Worm (Caenorhabditis elegans): Measurements from ENCODE around the gene tnt-3.

Gene tnt-3

DNA sequence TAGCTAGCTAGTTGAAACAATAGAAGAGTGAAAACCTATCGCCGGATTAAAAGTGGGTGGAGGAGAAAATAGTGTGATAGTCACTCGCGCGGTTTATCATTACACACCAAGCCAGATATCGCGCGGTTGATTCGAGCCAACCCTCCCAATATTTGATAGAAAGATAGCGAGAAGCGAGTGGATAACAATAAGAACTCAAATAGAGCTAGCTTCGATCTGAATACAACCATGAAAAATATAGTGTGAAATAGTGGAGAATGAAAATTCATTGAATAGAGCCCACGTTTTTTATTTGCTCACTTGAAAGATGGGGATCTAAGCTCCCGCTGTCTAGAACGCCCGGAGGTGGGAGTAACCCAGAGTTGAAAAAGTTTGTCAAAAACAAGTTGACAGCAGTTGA is at the start of gene tnt-3:
tnt-3 (minus strand) TSS at position 101 of the 400 bp plus-strand sequence.
- no peak for TF ChIP-seq B0310.2 (tag; optimal IDR thresholded peaks at IDR 0.05)
- TF ChIP-seq tra-4 (tag; optimal IDR thresholded peaks at IDR 0.05), result no peak
- TF ChIP-seq scrt-1 (GFP tag; IDR thresholded peaks at IDR 0.05), result no peak
- no peak for TF ChIP-seq ceh-36 (tag; optimal IDR thresholded peaks at IDR 0.05)
- no peak for TF ChIP-seq tbx-11 (GFP tag; IDR thresholded peaks at IDR 0.05)
- TF ChIP-seq flt-1 (GFP tag; IDR thresholded peaks at IDR 0.05), result no peak

DNA sequence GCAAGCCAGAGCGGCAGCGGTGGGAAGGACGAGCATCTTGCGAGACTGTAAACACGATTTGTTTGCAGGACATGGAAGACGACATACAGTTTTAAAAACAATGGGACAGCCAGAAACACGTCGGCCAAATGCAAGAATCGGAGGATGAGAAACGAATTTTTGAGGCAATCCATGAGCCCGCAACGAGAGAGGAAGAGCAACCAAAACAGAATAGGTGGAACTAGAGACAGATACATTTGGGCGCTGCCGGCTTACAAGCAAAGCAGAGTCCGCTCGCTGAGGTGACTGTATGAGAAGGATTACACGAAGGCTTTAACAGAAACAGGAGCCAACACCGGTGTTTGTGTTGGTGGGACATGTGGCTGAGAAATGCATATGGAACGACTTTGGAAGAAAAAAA is 49.6 kb upstream of the tnt-3 start:
- no peak for TF ChIP-seq pes-1 (GFP tag; IDR thresholded peaks at IDR 0.05)
- no peak for TF ChIP-seq tra-4 (tag; optimal IDR thresholded peaks at IDR 0.05)
- TF ChIP-seq B0310.2 (tag; optimal IDR thresholded peaks at IDR 0.05), result no peak
- no peak for TF ChIP-seq ama-1 (optimal IDR thresholded peaks at IDR 0.05)
- TF ChIP-seq hmbx-1 (tag; optimal IDR thresholded peaks at IDR 0.05), result no peak
- no peak for TF ChIP-seq hmg-4 (GFP tag; optimal IDR thresholded peaks at IDR 0.05)
- TF ChIP-seq tbx-11 (GFP tag; IDR thresholded peaks at IDR 0.05), result no peak
- no peak for TF ChIP-seq F13C5.2 (tag; optimal IDR thresholded peaks at IDR 0.05)
- no peak for TF ChIP-seq ets-7 (tag; optimal IDR thresholded peaks at IDR 0.05)
- TF ChIP-seq ceh-36 (tag; optimal IDR thresholded peaks at IDR 0.05), result no peak
- TF ChIP-seq ceh-13 (GFP tag; optimal IDR thresholded peaks at IDR 0.05), result no peak
- TF ChIP-seq flt-1 (GFP tag; IDR thresholded peaks at IDR 0.05), result no peak
- no peak for TF ChIP-seq aly-1 (tag; optimal IDR thresholded peaks at IDR 0.05)
- TF ChIP-seq hnd-1 (tag; optimal IDR thresholded peaks at IDR 0.05), result no peak
- no peak for TF ChIP-seq scrt-1 (GFP tag; IDR thresholded peaks at IDR 0.05)
- TF ChIP-seq sea-1 (GFP tag; conservative IDR thresholded peaks at IDR 0.05), result no peak
- no peak for TF ChIP-seq tbx-37 (GFP tag; conservative IDR thresholded peaks at IDR 0.05)

DNA sequence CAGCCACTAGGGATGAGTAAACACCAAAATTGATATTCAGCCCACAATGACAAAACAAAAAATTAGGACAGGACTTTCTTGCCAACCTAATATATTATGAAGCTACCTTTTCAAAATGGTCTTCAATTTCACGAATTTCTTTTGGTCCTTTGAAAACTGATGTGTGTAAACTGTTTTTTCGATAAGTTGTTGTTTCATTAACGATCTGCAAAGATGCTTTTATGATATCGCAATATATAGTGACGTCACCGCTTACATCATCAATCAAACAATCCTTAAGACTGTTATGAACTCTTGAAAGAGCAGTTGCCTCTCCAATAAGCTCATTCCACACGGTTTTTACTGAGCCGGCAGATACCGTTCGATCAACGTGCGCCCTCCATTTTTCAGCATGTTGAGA is 47.2 kb upstream of the tnt-3 start:
- TF ChIP-seq hnd-1 (tag; optimal IDR thresholded peaks at IDR 0.05) (no peak), ceh-13 (GFP tag; optimal IDR thresholded peaks at IDR 0.05) (no peak), scrt-1 (GFP tag; IDR thresholded peaks at IDR 0.05) (no peak), aly-1 (tag; optimal IDR thresholded peaks at IDR 0.05) (no peak), hmg-4 (GFP tag; optimal IDR thresholded peaks at IDR 0.05) (no peak), B0310.2 (tag; optimal IDR thresholded peaks at IDR 0.05) (no peak), tbx-37 (GFP tag; conservative IDR thresholded peaks at IDR 0.05) (no peak)

DNA sequence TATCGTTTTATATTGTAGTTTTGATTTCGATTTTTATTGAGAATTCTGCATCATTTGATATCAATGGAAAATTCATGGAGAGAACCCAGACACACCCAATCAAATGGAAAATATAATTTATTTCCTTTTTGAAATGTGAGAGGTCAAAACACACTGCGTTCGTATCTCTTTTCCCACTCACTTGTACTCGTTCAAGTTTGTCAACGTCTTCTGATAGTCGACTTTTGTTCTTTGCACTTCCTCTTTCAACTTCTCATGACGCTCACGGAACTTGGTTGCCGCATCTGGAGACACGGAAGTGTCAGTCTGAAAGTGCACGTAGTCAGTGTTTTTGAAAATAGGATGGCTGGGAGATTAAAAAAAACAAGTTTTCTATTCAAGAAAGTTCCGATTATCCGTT is 45.4 kb upstream of the tnt-3 start:
- no peak for TF ChIP-seq hnd-1 (tag; optimal IDR thresholded peaks at IDR 0.05)
- no peak for TF ChIP-seq sea-1 (GFP tag; conservative IDR thresholded peaks at IDR 0.05)
- TF ChIP-seq hmbx-1 (tag; optimal IDR thresholded peaks at IDR 0.05), result no peak

DNA sequence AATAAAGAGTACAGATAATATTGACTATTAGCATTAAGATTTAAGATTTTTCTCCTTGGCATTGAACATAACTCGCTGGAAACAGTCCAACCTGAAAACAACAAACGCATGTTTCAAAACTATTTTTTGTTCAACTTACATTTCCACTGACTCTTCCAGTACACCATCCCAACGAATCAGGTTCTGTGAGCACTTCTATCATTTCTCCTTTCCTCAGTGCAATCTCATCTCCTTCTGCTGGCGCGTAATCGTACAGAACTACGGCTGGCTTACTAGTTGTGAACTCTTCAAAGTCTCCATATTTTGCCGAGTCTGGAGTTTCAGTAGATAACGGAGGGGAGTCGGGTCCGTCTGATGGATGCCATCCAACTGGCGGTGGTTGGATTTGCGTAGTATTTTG is 44.3 kb upstream of the tnt-3 start:
- TF ChIP-seq B0310.2 (tag; optimal IDR thresholded peaks at IDR 0.05) (no peak), ama-1 (optimal IDR thresholded peaks at IDR 0.05) (no peak), scrt-1 (GFP tag; IDR thresholded peaks at IDR 0.05) (no peak), pes-1 (GFP tag; IDR thresholded peaks at IDR 0.05) (no peak), hmbx-1 (tag; optimal IDR thresholded peaks at IDR 0.05) (no peak), sea-1 (GFP tag; conservative IDR thresholded peaks at IDR 0.05) (no peak), tbx-11 (GFP tag; IDR thresholded peaks at IDR 0.05) (no peak), hmg-4 (GFP tag; optimal IDR thresholded peaks at IDR 0.05) (no peak), flt-1 (GFP tag; IDR thresholded peaks at IDR 0.05) (no peak), F13C5.2 (tag; optimal IDR thresholded peaks at IDR 0.05) (no peak), ceh-13 (GFP tag; optimal IDR thresholded peaks at IDR 0.05) (no peak), tra-4 (tag; optimal IDR thresholded peaks at IDR 0.05) (no peak), hnd-1 (tag; optimal IDR thresholded peaks at IDR 0.05) (no peak), tbx-37 (GFP tag; conservative IDR thresholded peaks at IDR 0.05) (no peak), ets-7 (tag; optimal IDR thresholded peaks at IDR 0.05) (no peak), ceh-36 (tag; optimal IDR thresholded peaks at IDR 0.05) (no peak), aly-1 (tag; optimal IDR thresholded peaks at IDR 0.05) (no peak)

DNA sequence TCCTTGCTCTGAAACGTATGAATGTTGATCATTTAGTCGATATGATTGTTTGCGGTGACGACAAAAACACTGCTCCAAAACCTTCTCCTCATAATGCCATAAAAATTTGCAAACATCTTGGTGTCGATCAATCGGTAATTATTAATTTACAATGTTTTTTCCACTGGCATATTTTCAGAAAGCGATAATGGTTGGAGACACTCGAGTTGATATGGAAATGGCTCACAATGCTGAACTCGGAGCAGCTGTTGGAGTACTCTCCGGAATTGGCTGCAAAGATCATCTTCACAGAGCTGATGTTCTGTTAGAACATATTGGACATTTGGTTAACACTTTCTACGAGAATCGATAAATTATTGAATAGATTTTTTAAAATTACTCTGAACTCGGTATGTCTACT is 43.6 kb upstream of the tnt-3 start:
- TF ChIP-seq ama-1 (optimal IDR thresholded peaks at IDR 0.05), result no peak
- no peak for TF ChIP-seq pes-1 (GFP tag; IDR thresholded peaks at IDR 0.05)
- TF ChIP-seq ets-7 (tag; optimal IDR thresholded peaks at IDR 0.05), result no peak
- TF ChIP-seq ceh-13 (GFP tag; optimal IDR thresholded peaks at IDR 0.05), result no peak
- no peak for TF ChIP-seq hnd-1 (tag; optimal IDR thresholded peaks at IDR 0.05)
- TF ChIP-seq tra-4 (tag; optimal IDR thresholded peaks at IDR 0.05), result no peak
- TF ChIP-seq scrt-1 (GFP tag; IDR thresholded peaks at IDR 0.05), result no peak
- no peak for TF ChIP-seq sea-1 (GFP tag; conservative IDR thresholded peaks at IDR 0.05)
- TF ChIP-seq F13C5.2 (tag; optimal IDR thresholded peaks at IDR 0.05), result no peak
- TF ChIP-seq hmg-4 (GFP tag; optimal IDR thresholded peaks at IDR 0.05), result no peak
- no peak for TF ChIP-seq tbx-37 (GFP tag; conservative IDR thresholded peaks at IDR 0.05)
- no peak for TF ChIP-seq tbx-11 (GFP tag; IDR thresholded peaks at IDR 0.05)
- no peak for TF ChIP-seq ceh-36 (tag; optimal IDR thresholded peaks at IDR 0.05)
- TF ChIP-seq flt-1 (GFP tag; IDR thresholded peaks at IDR 0.05), result no peak
- no peak for TF ChIP-seq aly-1 (tag; optimal IDR thresholded peaks at IDR 0.05)
- TF ChIP-seq B0310.2 (tag; optimal IDR thresholded peaks at IDR 0.05), result no peak
- no peak for TF ChIP-seq hmbx-1 (tag; optimal IDR thresholded peaks at IDR 0.05)

DNA sequence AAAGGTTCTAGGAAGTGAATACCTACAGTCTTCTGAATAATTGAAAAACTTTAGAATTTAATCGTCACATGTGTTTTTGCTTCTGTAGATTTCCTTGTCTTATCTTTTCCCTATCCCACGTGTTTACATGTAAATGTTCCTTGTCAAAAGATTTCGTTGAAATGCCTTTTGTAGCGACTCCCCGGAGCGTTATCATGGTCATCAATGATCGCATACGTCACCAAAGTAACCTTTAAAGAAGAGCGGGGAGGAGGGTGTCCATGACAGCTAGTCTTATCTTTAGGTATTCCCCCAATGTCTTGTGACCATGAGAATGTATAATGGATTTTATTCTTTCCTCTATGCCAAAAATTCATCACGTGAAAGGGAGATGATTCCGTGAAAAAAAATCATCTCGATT is 42.0 kb upstream of the tnt-3 start:
- TF ChIP-seq scrt-1 (GFP tag; IDR thresholded peaks at IDR 0.05) (no peak), F13C5.2 (tag; optimal IDR thresholded peaks at IDR 0.05) (no peak), pes-1 (GFP tag; IDR thresholded peaks at IDR 0.05) (no peak), ceh-36 (tag; optimal IDR thresholded peaks at IDR 0.05) (no peak), ama-1 (optimal IDR thresholded peaks at IDR 0.05) (no peak), hnd-1 (tag; optimal IDR thresholded peaks at IDR 0.05) (no peak), ceh-13 (GFP tag; optimal IDR thresholded peaks at IDR 0.05) (no peak), tra-4 (tag; optimal IDR thresholded peaks at IDR 0.05) (no peak), flt-1 (GFP tag; IDR thresholded peaks at IDR 0.05) (no peak), hmg-4 (GFP tag; optimal IDR thresholded peaks at IDR 0.05) (no peak), B0310.2 (tag; optimal IDR thresholded peaks at IDR 0.05) (no peak), hmbx-1 (tag; optimal IDR thresholded peaks at IDR 0.05) (no peak)

DNA sequence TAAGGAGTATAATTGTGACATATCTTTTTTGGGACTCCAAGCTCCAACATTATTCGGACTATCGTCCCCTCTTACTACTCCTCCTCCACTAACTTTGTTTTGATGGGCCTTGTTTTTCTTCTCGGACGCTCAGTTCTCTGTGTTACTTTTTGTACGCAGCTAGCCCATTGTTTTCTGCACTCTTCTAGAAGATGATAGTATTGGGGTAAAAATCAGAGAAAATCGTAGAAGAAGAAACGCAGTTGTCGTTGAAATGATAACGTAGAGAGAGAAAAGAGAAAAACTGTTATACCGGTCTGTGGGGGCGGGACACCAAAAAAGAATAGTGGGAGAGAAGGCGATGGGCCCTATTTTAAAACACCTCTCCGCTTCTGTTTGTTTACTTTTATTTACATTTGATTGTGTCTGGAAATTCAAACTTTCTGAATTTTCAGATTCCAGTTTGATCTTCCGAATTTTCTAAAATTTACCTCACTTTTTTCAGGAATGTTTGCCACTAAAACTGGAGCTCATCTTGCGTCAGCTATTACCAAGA is 40.7 kb upstream of the tnt-3 start, which contains the start of gene F45E1.4:
F45E1.4 (plus strand) TSS at position 485 of the 535 bp plus-strand sequence.
- no peak for TF ChIP-seq flt-1 (GFP tag; IDR thresholded peaks at IDR 0.05)
- no peak for TF ChIP-seq ceh-36 (tag; optimal IDR thresholded peaks at IDR 0.05)
- TF ChIP-seq ets-7 (tag; optimal IDR thresholded peaks at IDR 0.05), result no peak
- no peak for TF ChIP-seq hmg-4 (GFP tag; optimal IDR thresholded peaks at IDR 0.05)

Data from whole organism, early embryonic.